Fruit fly (Drosophila melanogaster) whole organism, adult: Measurements from ENCODE around the gene RpL27.

Source experiments
- CG11617 ChIP-seq: fragments of 200-800 bp; sonication (Bioruptor generic); optimal IDR thresholded peaks from 2 replicates; lab custom pipeline; 2017; ENCODE audit warnings: mild to moderate bottlenecking, missing biosample characterization, missing genetic modification reagents, missing genetic modification characterization
- CG12768 ChIP-seq: fragments of 200-800 bp; sonication (Bioruptor generic); optimal IDR thresholded peaks from 2 replicates; lab custom pipeline; 2017; ENCODE audit warnings: missing biosample characterization, missing genetic modification characterization, mild to moderate bottlenecking, moderate library complexity, missing genetic modification reagents
- CG14711 ChIP-seq: fragments of 200-800 bp; sonication (Bioruptor generic); optimal IDR thresholded peaks from 2 replicates; lab custom pipeline; 2018; ENCODE audit warnings: missing biosample characterization, mild to moderate bottlenecking, missing genetic modification characterization, moderate library complexity
- CG1620 ChIP-seq: fragments of 200-800 bp; sonication (Bioruptor generic); optimal IDR thresholded peaks from 2 replicates; lab custom pipeline; 2016; ENCODE audit warnings: missing biosample characterization, missing genetic modification characterization
- CG33017 ChIP-seq: fragments of 200-800 bp; sonication (Bioruptor generic); optimal IDR thresholded peaks from 2 replicates; lab custom pipeline; 2018; ENCODE audit warnings: missing biosample characterization, mild to moderate bottlenecking, missing genetic modification characterization, moderate library complexity
- CG5204 ChIP-seq: fragments of 200-800 bp; sonication (Bioruptor generic); optimal IDR thresholded peaks from 2 replicates; lab custom pipeline; 2016; ENCODE audit warnings: missing biosample characterization, missing genetic modification characterization
- CG7045 ChIP-seq: fragments of 200-800 bp; sonication (Bioruptor generic); optimal IDR thresholded peaks from 2 replicates; lab custom pipeline; 2017; ENCODE audit warnings: missing biosample characterization, mild to moderate bottlenecking, missing genetic modification characterization
- CG7101 ChIP-seq: fragments of 200-800 bp; sonication (Bioruptor generic); optimal IDR thresholded peaks from 2 replicates; lab custom pipeline; 2018; ENCODE audit warnings: missing biosample characterization, mild to moderate bottlenecking, missing genetic modification characterization, moderate library complexity
- Clk ChIP-seq: fragments of 200-800 bp; sonication (Bioruptor generic); optimal IDR thresholded peaks from 2 replicates; lab custom pipeline; 2017; ENCODE audit warnings: missing biosample characterization, missing genetic modification characterization
- Crg-1 ChIP-seq: fragments of 200-800 bp; sonication (Bioruptor generic); optimal IDR thresholded peaks from 2 replicates; lab custom pipeline; 2016; ENCODE audit warnings: missing biosample characterization, missing genetic modification characterization
- Hr96 ChIP-seq: fragments of 200-800 bp; sonication (Bioruptor generic); optimal IDR thresholded peaks from 2 replicates; lab custom pipeline; 2016; ENCODE audit warnings: missing biosample characterization, missing genetic modification characterization
- Mnt ChIP-seq: fragments of 200-800 bp; sonication (Bioruptor generic); optimal IDR thresholded peaks from 2 replicates; lab custom pipeline; 2016; ENCODE audit warnings: missing biosample characterization, mild to moderate bottlenecking, missing genetic modification characterization
- bab1 ChIP-seq: fragments of 200-800 bp; sonication (Bioruptor generic); optimal IDR thresholded peaks from 3 replicates; lab custom pipeline; 2019; ENCODE audit warnings: missing biosample characterization, mild to moderate bottlenecking, missing genetic modification characterization, moderate library complexity
- cic ChIP-seq: fragments of 200-800 bp; sonication (Bioruptor generic); optimal IDR thresholded peaks from 2 replicates; lab custom pipeline; 2017; ENCODE audit warnings: missing biosample characterization, mild to moderate bottlenecking, missing genetic modification characterization, moderate library complexity
- cnc ChIP-seq, 2 experiments: fragments of >200 bp; optimal IDR thresholded peaks; 2 replicates each; lab custom pipeline; 2017
- kay ChIP-seq: fragments of 200-800 bp; sonication (Bioruptor generic); peaks from one replicate; lab custom pipeline; 2016; ENCODE audit warnings: missing biosample characterization, missing genetic modification characterization, borderline replicate concordance
- ovo ChIP-seq: fragments of 200-800 bp; sonication (Bioruptor generic); optimal IDR thresholded peaks from 2 replicates; lab custom pipeline; 2016; ENCODE audit warnings: missing biosample characterization, missing genetic modification characterization
- pad ChIP-seq: fragments of 200-800 bp; sonication (Bioruptor generic); optimal IDR thresholded peaks from 3 replicates; lab custom pipeline; 2017; ENCODE audit warnings: missing biosample characterization, missing genetic modification characterization, mild to moderate bottlenecking, moderate library complexity, missing genetic modification reagents
- tj ChIP-seq: fragments of 200-800 bp; sonication (Bioruptor generic); optimal IDR thresholded peaks from 3 replicates; lab custom pipeline; 2017; ENCODE audit warnings: missing biosample characterization, mild to moderate bottlenecking, missing genetic modification characterization, moderate library complexity
- toe ChIP-seq: fragments of 200-800 bp; sonication (Bioruptor generic); optimal IDR thresholded peaks from 2 replicates; lab custom pipeline; 2016; ENCODE audit warnings: missing biosample characterization, missing genetic modification characterization

RpL27 gene

DNA sequence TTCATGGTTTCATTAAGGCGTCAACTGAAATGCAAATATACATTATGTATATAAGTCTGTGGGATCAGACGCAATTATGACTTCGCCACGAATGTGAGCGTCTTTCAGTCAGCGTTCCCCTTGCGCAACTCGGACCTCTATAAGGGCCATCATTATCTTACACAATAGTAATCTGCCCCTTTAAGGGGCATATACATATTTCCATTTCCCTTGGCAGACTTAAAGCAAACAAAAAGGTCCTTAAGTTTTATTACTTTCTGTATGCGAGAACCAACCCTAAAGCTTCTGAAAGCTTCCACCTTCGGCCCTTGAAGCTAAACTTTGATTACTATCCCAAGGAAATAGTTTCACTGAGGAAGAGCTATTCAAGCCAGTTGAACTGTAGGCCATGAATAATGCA, 34.4 kb downstream of the RpL27 start:
- TF ChIP-seq kay (GFP tag; lab: Kevin White, UChicago) (no peak), CG7101 (tag; lab: Kevin White, UChicago) (no peak), CG14711 (tag; lab: Kevin White, UChicago) (no peak), cnc (optimal IDR thresholded peaks at IDR 0.05; lab: Kevin White, UChicago) (no peak), cic (GFP tag; lab: Kevin White, UChicago) (no peak), tj (GFP tag; lab: Kevin White, UChicago) (no peak), CG1620 (GFP tag; lab: Kevin White, UChicago) (no peak), CG12768 (no peak), CG5204 (GFP tag; lab: Kevin White, UChicago) (no peak), Clk (no peak), CG33017 (tag; lab: Kevin White, UChicago) (no peak), CG7045 (GFP tag; lab: Kevin White, UChicago) (no peak)

DNA sequence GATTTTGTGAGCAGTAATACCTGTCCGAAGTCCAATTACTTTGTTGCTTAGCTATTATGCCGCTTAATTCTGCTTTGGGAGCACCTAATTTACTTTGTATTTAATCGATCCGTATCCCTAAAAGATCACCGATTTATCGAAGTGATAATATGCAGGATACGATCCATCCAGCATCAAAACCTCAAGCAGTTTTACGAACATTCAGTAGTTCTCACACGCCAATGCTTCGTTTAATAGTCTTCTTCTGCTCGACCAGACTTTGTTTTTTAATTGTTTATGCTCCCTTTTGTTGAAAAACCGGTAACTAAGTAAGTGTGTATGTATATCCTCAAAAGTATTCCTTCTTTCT, 36.6 kb downstream of the RpL27 start:
- TF ChIP-seq CG5204 (GFP tag; lab: Kevin White, UChicago) = no peak

DNA sequence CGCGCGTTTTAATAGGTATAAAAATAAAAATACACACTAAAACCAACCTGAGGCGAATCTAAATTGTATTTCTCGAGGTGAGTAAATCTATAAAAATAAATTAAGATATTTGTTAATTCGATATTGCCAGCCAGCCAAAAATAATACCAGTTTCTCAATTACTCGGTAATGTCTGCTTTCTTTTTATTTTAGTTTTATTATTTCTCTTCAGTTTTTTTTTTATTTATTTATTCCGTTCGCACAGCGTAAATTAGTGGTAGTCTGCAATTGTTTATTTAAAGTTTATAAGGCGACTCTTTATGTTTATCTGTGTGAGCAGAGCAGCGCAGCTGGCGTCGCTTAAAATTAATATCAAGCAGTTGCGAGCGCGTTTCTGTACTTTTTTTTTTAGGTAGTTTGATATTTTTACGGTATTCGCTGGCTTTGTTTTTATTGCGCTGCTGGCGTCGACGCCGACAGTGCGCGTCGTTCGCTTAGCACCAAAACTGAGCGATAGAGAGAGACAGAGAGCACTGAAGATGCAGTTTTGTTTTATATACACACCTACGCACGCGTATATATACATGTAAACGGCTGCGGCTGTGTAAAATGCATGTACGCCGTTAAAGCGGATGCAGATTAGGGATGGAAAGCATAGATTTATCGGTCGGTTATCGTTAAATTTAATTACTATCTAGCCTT, 37.1 kb downstream of the RpL27 start:
- no peak for TF ChIP-seq Clk
- peak; percentile 41 for TF ChIP-seq CG7101 (tag; lab: Kevin White, UChicago)
- peak; percentile 41 for TF ChIP-seq CG33017 (tag; lab: Kevin White, UChicago)
- peak; percentile 56 for TF ChIP-seq cic (GFP tag; lab: Kevin White, UChicago)
- TF ChIP-seq CG11617 (GFP tag; lab: Kevin White, UChicago) = peak; percentile 52
- TF ChIP-seq ovo (GFP tag; lab: Kevin White, UChicago) = peak; percentile 49
- peak; percentile 42 for TF ChIP-seq toe
- no peak for TF ChIP-seq CG7045 (GFP tag; lab: Kevin White, UChicago)
- peak; percentile 95 for TF ChIP-seq kay (GFP tag; lab: Kevin White, UChicago)
- no peak for TF ChIP-seq pad (GFP tag; lab: Kevin White, UChicago)
- TF ChIP-seq Crg-1 (GFP tag; lab: Kevin White, UChicago) = no peak
- TF ChIP-seq CG1620 (GFP tag; lab: Kevin White, UChicago) = no peak
- TF ChIP-seq bab1 (GFP tag; lab: Kevin White, UChicago) = peak; percentile 42
- peak; percentile 79 for TF ChIP-seq CG12768
- peak; percentile 33 for TF ChIP-seq Mnt (GFP tag; lab: Kevin White, UChicago)
- TF ChIP-seq CG14711 (tag; lab: Kevin White, UChicago) = peak; percentile 3
- peak; percentile 50 for TF ChIP-seq tj (GFP tag; lab: Kevin White, UChicago)
- TF ChIP-seq cnc (optimal IDR thresholded peaks at IDR 0.05; lab: Kevin White, UChicago) = no peak
- TF ChIP-seq Hr96 (GFP tag; lab: Kevin White, UChicago) = peak; percentile 50
- TF ChIP-seq CG5204 (GFP tag; lab: Kevin White, UChicago) = no peak

DNA sequence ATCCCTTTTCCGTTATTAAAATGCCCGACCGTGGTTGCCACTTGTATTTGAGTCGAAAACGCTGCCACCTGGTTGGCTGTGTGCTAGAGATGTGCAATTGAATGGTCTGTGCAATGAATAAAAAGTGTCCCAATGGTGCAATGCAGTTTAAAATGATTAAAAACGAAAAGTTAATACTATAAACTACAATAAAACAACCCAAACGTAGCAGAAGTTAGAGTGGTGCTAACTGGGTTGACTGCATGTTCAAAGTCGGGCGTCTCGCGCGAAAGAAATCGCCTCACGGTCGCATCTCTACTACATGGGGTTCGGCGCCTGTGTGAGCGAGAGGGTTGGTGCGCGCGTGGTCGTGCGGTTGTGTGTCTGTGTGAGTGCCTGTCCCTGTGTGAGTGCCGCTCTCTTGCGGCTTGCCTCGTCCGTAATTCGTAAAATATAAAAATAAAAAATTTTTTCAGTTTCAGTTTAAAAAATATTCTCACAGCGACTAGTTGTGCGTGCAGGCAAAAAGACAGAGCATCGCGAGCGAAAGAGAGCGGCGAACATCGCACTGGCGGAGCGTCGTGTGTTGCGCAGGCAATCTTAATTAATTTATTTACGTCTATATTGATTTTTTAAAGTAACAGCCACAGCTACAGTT, 37.9 kb downstream of the RpL27 start:
- TF ChIP-seq tj (GFP tag; lab: Kevin White, UChicago) (peak; percentile 61), CG5204 (GFP tag; lab: Kevin White, UChicago) (peak; percentile 90), CG33017 (tag; lab: Kevin White, UChicago) (peak; percentile 83), CG12768 (peak; percentile 91), Hr96 (GFP tag; lab: Kevin White, UChicago) (peak; percentile 94), ovo (GFP tag; lab: Kevin White, UChicago) (peak; percentile 86), CG14711 (tag; lab: Kevin White, UChicago) (peak; percentile 83), cnc (optimal IDR thresholded peaks at IDR 0.05; lab: Kevin White, UChicago) (no peak), kay (GFP tag; lab: Kevin White, UChicago) (no peak), toe (peak; percentile 96), CG7045 (GFP tag; lab: Kevin White, UChicago) (peak; percentile 90), Mnt (GFP tag; lab: Kevin White, UChicago) (peak; percentile 90), bab1 (GFP tag; lab: Kevin White, UChicago) (peak; percentile 93), cic (GFP tag; lab: Kevin White, UChicago) (peak; percentile 100), pad (GFP tag; lab: Kevin White, UChicago) (peak; percentile 84), Crg-1 (GFP tag; lab: Kevin White, UChicago) (peak; percentile 94), CG1620 (GFP tag; lab: Kevin White, UChicago) (peak; percentile 89), CG11617 (GFP tag; lab: Kevin White, UChicago) (peak; percentile 86), Clk (peak; percentile 86), CG7101 (tag; lab: Kevin White, UChicago) (peak; percentile 89)

DNA sequence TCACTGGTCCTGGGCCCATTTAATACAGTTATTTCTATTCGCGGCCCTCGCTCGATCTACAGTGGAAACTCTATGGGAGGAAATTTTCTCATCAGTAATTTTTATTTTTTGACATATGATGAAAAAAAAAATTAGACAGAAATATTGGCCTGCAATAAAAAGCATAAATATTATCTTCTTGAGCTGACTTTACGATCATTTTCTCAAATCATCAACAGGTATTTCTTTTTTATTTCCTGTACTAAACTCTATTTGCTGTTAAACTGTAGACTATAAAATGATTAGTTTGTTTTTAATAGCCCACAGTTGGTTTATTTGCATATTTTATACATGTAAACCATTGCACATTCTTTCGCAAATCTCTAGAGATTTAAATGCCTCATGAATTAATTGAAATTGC, 40.7 kb downstream of the RpL27 start:
- no peak for TF ChIP-seq Clk
- no peak for TF ChIP-seq Crg-1 (GFP tag; lab: Kevin White, UChicago)
- TF ChIP-seq CG14711 (tag; lab: Kevin White, UChicago) = no peak
- TF ChIP-seq CG1620 (GFP tag; lab: Kevin White, UChicago) = no peak
- TF ChIP-seq ovo (GFP tag; lab: Kevin White, UChicago) = no peak
- no peak for TF ChIP-seq CG5204 (GFP tag; lab: Kevin White, UChicago)
- TF ChIP-seq pad (GFP tag; lab: Kevin White, UChicago) = no peak

DNA sequence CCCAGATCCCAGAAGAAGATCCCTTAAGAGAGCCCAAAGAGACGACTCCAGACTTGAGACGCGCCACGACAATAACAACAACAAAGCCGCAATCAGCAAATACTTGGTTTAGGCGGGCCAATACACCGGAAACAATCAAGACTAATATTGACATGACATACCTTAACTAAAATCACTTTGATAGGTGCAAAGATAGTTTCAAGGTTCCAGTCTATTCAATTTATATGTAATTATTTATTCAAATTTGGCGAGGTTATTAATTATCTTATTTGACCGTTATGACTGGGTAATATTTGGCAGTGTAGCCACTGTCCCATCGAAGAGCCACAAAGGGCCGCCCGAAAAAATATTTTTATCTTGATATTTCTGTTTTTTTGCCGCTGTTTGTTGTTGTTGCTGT, 44.4 kb downstream of the RpL27 start:
- TF ChIP-seq bab1 (GFP tag; lab: Kevin White, UChicago) = peak; percentile 77
- TF ChIP-seq kay (GFP tag; lab: Kevin White, UChicago) = no peak
- TF ChIP-seq ovo (GFP tag; lab: Kevin White, UChicago) = no peak
- no peak for TF ChIP-seq CG33017 (tag; lab: Kevin White, UChicago)
- peak; percentile 53 for TF ChIP-seq tj (GFP tag; lab: Kevin White, UChicago)
- no peak for TF ChIP-seq toe
- peak; percentile 6 for TF ChIP-seq CG14711 (tag; lab: Kevin White, UChicago)
- TF ChIP-seq cnc (optimal IDR thresholded peaks at IDR 0.05; lab: Kevin White, UChicago) = no peak
